Worm (Caenorhabditis elegans): ENCODE data around the gene lmp-1.
A peak's percentile ranks its signal among the peaks of the same experiment; 100 is the strongest.

ce11 chrX:6378363-6378762, 879 bp upstream of the lmp-1 start:
- TF ChIP-seq ces-1 (GFP tag; optimal IDR thresholded peaks at IDR 0.05): peak; percentile 44
- peak; percentile 71 for TF ChIP-seq lin-13 (tag; optimal IDR thresholded peaks at IDR 0.05)
- TF ChIP-seq snpc-4 (tag; optimal IDR thresholded peaks at IDR 0.05): no peak
- peak; percentile 62 for TF ChIP-seq mep-1 (tag; optimal IDR thresholded peaks at IDR 0.05)
